Fruit fly (Drosophila melanogaster) whole organism, pupa: ENCODE results near the gene Fam92.

Source experiments
- CG10348 ChIP-seq: fragments of 200-800 bp; sonication (Bioruptor generic); IDR thresholded peaks from 2 replicates; pipeline ENCODE4 v1.3.6; 2022; ENCODE audit warnings: missing biosample characterization, missing genetic modification characterization
- CG12605 ChIP-seq: fragments of 200-800 bp; sonication (Bioruptor generic); IDR thresholded peaks from 2 replicates; pipeline ENCODE4 v1.3.6; 2022; ENCODE audit warnings: missing biosample characterization, missing genetic modification characterization
- CG13204 ChIP-seq: fragments of 200-800 bp; sonication (Bioruptor generic); optimal IDR thresholded peaks from 2 replicates; lab custom pipeline; 2018; ENCODE audit warnings: missing biosample characterization, mild to moderate bottlenecking, missing genetic modification characterization, moderate library complexity
- CG14655 ChIP-seq: fragments of 200-800 bp; sonication (Bioruptor generic); optimal IDR thresholded peaks from 3 replicates; lab custom pipeline; 2017; ENCODE audit warnings: mild to moderate bottlenecking, missing biosample characterization, missing genetic modification reagents, missing genetic modification characterization
- CG15710 ChIP-seq: fragments of 200-800 bp; sonication (Bioruptor generic); optimal IDR thresholded peaks from 2 replicates; lab custom pipeline; 2018; ENCODE audit warnings: missing biosample characterization, mild to moderate bottlenecking, missing genetic modification characterization, moderate library complexity
- CG17806 ChIP-seq: fragments of 200-800 bp; sonication (Bioruptor generic); optimal IDR thresholded peaks from 2 replicates; lab custom pipeline; 2018; ENCODE audit warnings: missing biosample characterization, mild to moderate bottlenecking, missing genetic modification characterization, moderate library complexity
- CG32121 ChIP-seq: fragments of 200-800 bp; sonication (Bioruptor generic); IDR thresholded peaks from 2 replicates; pipeline ENCODE4 v1.3.6; 2022; ENCODE audit warnings: missing biosample characterization, missing genetic modification characterization
- CG34367 ChIP-seq: fragments of 200-800 bp; sonication (Bioruptor generic); optimal IDR thresholded peaks from 2 replicates; lab custom pipeline; 2018; ENCODE audit warnings: missing biosample characterization, mild to moderate bottlenecking, missing genetic modification characterization
- CG4496 ChIP-seq: fragments of 200-800 bp; sonication (Bioruptor generic); IDR thresholded peaks from 3 replicates; pipeline ENCODE4 v1.3.6; 2022; ENCODE audit warnings: missing biosample characterization, missing genetic modification characterization
- CG8159 ChIP-seq: fragments of 200-800 bp; sonication (Bioruptor generic); optimal IDR thresholded peaks from 3 replicates; lab custom pipeline; 2018; ENCODE audit warnings: missing biosample characterization, mild to moderate bottlenecking, missing genetic modification characterization, moderate library complexity
- CG8301 ChIP-seq: fragments of 200-800 bp; sonication (Bioruptor generic); optimal IDR thresholded peaks from 2 replicates; lab custom pipeline; 2018; ENCODE audit warnings: missing biosample characterization, mild to moderate bottlenecking, missing genetic modification characterization
- CG9948 ChIP-seq: fragments of 200-800 bp; sonication (Bioruptor generic); optimal IDR thresholded peaks from 2 replicates; lab custom pipeline; 2018; ENCODE audit warnings: missing biosample characterization, mild to moderate bottlenecking, missing genetic modification characterization, moderate library complexity
- D1 ChIP-seq: fragments of 200-800 bp; sonication (Bioruptor generic); optimal IDR thresholded peaks from 2 replicates; lab custom pipeline; 2018; ENCODE audit warnings: missing biosample characterization, mild to moderate bottlenecking, missing genetic modification characterization, moderate library complexity
- EcR ChIP-seq: fragments of 200-800 bp; sonication (Bioruptor generic); optimal IDR thresholded peaks from 3 replicates; lab custom pipeline; 2019; ENCODE audit warnings: missing biosample characterization, missing genetic modification characterization, mild to moderate bottlenecking, moderate library complexity, missing genetic modification reagents
- Ets98B ChIP-seq: fragments of 200-800 bp; sonication (Bioruptor generic); IDR thresholded peaks from 2 replicates; pipeline ENCODE4 v1.3.6; 2022; ENCODE audit warnings: missing biosample characterization, missing genetic modification characterization
- Pif1A ChIP-seq: fragments of 200-800 bp; sonication (Bioruptor generic); optimal IDR thresholded peaks from 3 replicates; lab custom pipeline; 2016; ENCODE audit warnings: missing biosample characterization, missing genetic modification characterization
- Pif1B ChIP-seq: fragments of 200-800 bp; sonication (Bioruptor generic); optimal IDR thresholded peaks from 3 replicates; lab custom pipeline; 2016; ENCODE audit warnings: missing biosample characterization, missing genetic modification characterization
- Snoo ChIP-seq: fragments of 200-800 bp; sonication (Bioruptor generic); optimal IDR thresholded peaks from 3 replicates; lab custom pipeline; 2017; ENCODE audit warnings: missing biosample characterization, mild to moderate bottlenecking, missing genetic modification characterization, inconsistent platforms
- fd96Ca ChIP-seq: fragments of 200-800 bp; sonication (Bioruptor generic); IDR thresholded peaks from 3 replicates; pipeline ENCODE4 v1.3.6; 2022; ENCODE audit warnings: missing biosample characterization, missing genetic modification characterization
- gl ChIP-seq: fragments of 200-800 bp; sonication (Bioruptor generic); optimal IDR thresholded peaks from 2 replicates; lab custom pipeline; 2018; ENCODE audit warnings: missing biosample characterization, mild to moderate bottlenecking, missing genetic modification characterization
- rn ChIP-seq: fragments of 200-800 bp; sonication (Bioruptor generic); IDR thresholded peaks from 2 replicates; pipeline ENCODE4 v1.3.6; 2022; ENCODE audit warnings: missing biosample characterization, missing genetic modification characterization

The Fam92 gene

DNA sequence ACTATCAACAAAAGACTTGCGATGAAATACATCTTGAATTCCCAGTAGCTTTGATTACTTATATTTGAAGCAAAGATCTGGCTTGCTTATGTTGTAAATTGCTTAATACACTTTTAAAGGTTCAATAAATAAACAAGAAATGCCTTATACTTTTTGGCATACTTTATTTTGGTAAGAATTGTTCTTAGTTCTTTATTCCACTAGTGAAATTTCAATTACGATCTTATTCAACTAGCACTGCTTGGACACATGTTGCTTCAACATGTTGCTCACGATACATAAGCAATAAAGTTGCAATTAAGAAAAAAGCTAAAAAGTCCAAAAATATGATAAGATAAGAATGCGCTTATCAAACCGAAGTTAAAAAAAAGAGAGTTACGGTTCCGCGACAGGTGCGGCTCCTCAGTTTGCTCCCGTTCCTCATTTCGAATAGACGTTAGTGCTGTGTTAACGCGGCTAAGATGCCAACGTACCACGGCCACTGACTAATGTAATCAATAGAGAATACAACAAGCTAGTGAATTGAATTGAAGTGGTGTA lies 23.4 kb downstream of the Fam92 start, which contains the start of the genes CG5421 and Oatp33Eb:
TSS of gene CG5421 (minus strand) at position 51 of the 540 bp plus-strand sequence.
TSS of gene Oatp33Eb (plus strand) at position 403 of the 540 bp plus-strand sequence.
- TF ChIP-seq Ets98B (GFP tag; lab: Robert Waterston, UW) (no peak; the same call in 1 of the 2 replicates), CG10348 (GFP tag; lab: Robert Waterston, UW) (no peak), gl (tag; lab: Kevin White, UChicago) (no peak), Pif1B (GFP tag; lab: Kevin White, UChicago) (no peak), CG9948 (tag; lab: Kevin White, UChicago) (no peak), Pif1A (no peak), Snoo (tag; lab: Kevin White, UChicago) (no peak), CG32121 (GFP tag; lab: Robert Waterston, UW) (no peak), fd96Ca (no peak), CG34367 (no peak), CG12605 (GFP tag; lab: Robert Waterston, UW) (no peak), CG17806 (no peak), CG8159 (tag; lab: Kevin White, UChicago) (no peak), rn (GFP tag; lab: Robert Waterston, UW) (no peak), CG15710 (no peak), CG14655 (GFP tag; lab: Kevin White, UChicago) (no peak), CG4496 (GFP tag; lab: Robert Waterston, UW) (no peak)

DNA sequence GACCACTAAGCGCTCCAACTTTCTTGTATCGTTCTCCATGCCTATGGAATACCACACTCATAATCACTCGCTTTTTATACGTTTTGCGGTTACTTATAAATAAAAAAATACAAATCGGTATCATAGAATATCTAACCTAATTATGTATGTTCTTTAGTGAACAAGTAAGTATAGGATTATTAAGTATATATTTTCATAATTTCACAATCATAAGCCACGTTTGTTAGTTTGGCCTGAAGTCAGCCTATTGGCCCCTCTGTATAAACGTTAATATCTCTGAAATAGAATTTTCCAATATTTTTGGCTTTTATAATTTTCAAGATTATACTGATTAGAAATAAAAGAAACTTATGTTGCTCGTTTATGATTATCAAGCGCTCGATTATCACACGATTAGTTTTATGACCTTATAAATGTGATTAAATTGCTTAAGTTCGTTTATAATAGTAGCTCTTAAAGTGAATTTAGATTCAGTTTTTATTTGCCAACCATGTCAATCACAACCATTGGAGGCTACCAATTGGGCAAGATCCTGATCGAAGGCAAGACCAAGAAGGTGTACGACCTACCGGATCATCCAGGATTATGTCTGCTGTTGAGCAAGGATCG lies 28.6 kb downstream of the Fam92 start, which contains the start of gene CG5418:
TSS of gene CG5418 (minus strand) at position 51 of the 609 bp plus-strand sequence.
- no peak for TF ChIP-seq CG4496 (GFP tag; lab: Robert Waterston, UW)
- no peak for TF ChIP-seq CG8301
- TF ChIP-seq EcR: no peak
- TF ChIP-seq Pif1B (GFP tag; lab: Kevin White, UChicago): no peak
- TF ChIP-seq CG34367: no peak
- TF ChIP-seq CG9948 (tag; lab: Kevin White, UChicago): no peak
- TF ChIP-seq, all 21 proteins: peak for 0

DNA sequence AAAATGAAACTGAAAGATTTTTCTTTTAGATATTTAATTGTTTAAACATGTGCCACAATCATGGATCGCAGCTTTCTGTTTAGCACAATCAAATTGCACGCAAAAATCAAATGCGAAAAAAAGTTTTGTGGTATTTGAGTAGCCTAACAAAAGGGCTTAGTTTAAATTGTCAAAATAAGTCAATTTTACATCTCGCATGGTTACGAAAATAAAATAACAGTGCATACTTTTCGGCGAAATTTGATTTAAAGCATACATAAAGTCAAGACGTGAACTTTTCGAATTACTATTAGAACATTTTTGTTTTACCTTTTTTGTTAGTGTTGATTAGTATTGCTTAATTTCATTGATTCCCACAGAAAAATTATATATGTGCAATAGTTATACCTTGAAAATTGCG lies 30.3 kb downstream of the Fam92 start:
- TF ChIP-seq rn (GFP tag; lab: Robert Waterston, UW): no peak
- TF ChIP-seq CG8159 (tag; lab: Kevin White, UChicago): no peak
- 0 out of 2 replicates have a peak, but pooled peaks have one; percentile 15 for TF ChIP-seq CG32121 (GFP tag; lab: Robert Waterston, UW)
- TF ChIP-seq D1 (tag; lab: Kevin White, UChicago): peak; percentile 61

DNA sequence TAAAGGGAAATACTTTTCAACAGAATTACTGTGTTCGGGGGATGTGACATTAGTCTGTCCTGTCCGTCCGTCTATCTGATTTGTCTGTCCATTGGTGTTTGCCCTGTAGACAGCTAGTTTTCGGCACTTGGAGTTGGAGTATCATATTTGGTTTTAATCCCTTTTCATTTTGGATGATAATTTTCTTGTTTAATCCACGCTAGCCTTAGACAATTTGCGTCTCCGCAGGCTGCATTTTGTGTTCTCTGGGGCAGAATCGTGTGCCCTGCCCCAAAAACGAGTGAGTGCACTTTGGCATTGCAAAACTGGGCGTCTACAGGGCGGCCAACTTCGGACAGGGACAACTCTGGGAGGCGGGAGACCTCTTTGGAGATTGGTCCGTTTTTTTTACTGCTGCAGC lies 31.0 kb downstream of the Fam92 start:
- TF ChIP-seq CG34367: no peak
- no peak for TF ChIP-seq EcR
- TF ChIP-seq CG32121 (GFP tag; lab: Robert Waterston, UW): no peak
- no peak for TF ChIP-seq CG10348 (GFP tag; lab: Robert Waterston, UW)
- TF ChIP-seq Pif1B (GFP tag; lab: Kevin White, UChicago): no peak
- TF ChIP-seq CG9948 (tag; lab: Kevin White, UChicago): no peak
- no peak for TF ChIP-seq CG12605 (GFP tag; lab: Robert Waterston, UW)
- no peak for TF ChIP-seq CG8159 (tag; lab: Kevin White, UChicago)
- TF ChIP-seq CG17806: no peak
- no peak for TF ChIP-seq rn (GFP tag; lab: Robert Waterston, UW)
- TF ChIP-seq CG14655 (GFP tag; lab: Kevin White, UChicago): no peak
- TF ChIP-seq Ets98B (GFP tag; lab: Robert Waterston, UW): no peak
- no peak for TF ChIP-seq CG15710
- no peak for TF ChIP-seq Pif1A
- TF ChIP-seq D1 (tag; lab: Kevin White, UChicago): no peak

DNA sequence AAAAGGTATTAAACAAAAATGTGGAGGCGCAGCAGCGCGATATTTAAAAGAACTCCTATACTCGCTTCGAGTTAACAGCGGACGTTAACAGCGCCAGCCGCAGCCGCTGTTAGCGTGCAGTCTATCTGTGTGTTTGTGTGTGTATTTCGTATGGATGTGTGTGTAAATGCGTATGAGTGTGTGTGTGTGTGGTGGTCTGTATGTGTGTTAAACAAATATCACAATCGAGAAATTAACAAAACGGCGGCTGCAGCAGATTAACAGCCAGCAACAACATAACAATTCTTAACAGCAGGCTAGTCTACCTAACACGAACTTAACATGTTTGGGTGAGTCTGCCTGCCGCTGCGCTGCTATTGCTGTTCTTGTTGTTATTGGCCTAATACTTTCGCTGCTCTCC lies 32.5 kb downstream of the Fam92 start:
- TF ChIP-seq Snoo (tag; lab: Kevin White, UChicago): no peak
- no peak for TF ChIP-seq CG32121 (GFP tag; lab: Robert Waterston, UW)
- TF ChIP-seq CG14655 (GFP tag; lab: Kevin White, UChicago): no peak
- TF ChIP-seq CG10348 (GFP tag; lab: Robert Waterston, UW): no peak
- TF ChIP-seq rn (GFP tag; lab: Robert Waterston, UW): no peak
- TF ChIP-seq Pif1B (GFP tag; lab: Kevin White, UChicago): no peak
- TF ChIP-seq Ets98B (GFP tag; lab: Robert Waterston, UW): no peak
- no peak for TF ChIP-seq EcR
- no peak for TF ChIP-seq CG15710
- TF ChIP-seq CG8301: no peak
- TF ChIP-seq gl (tag; lab: Kevin White, UChicago): no peak
- no peak for TF ChIP-seq CG34367
- TF ChIP-seq CG4496 (GFP tag; lab: Robert Waterston, UW): no peak
- TF ChIP-seq Pif1A: no peak
- no peak for TF ChIP-seq CG13204 (GFP tag; lab: Kevin White, UChicago)
- TF ChIP-seq D1 (tag; lab: Kevin White, UChicago): no peak
- TF ChIP-seq CG9948 (tag; lab: Kevin White, UChicago): no peak
- no peak for TF ChIP-seq CG17806
- TF ChIP-seq CG12605 (GFP tag; lab: Robert Waterston, UW): no peak

DNA sequence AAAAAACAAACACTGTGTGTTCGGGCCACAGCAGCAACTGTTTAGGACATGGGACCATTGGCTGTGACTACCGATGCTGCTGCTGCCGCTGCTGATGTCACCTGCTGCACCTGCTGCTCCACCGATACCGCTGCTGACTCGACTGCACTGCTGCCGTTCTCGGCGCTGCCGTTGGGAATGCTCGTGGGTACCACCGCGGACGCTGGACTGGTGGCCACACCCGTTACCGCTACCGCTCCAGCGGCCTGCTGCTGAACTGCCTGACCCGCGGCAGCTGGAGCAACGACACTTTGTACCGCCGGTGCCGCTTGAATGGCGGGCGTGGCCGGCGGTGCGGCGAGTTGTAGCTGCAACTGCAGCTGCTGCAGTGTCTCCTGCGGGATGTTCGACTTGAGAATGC lies 33.0 kb downstream of the Fam92 start:
- TF ChIP-seq CG13204 (GFP tag; lab: Kevin White, UChicago): peak; percentile 3
- no peak for TF ChIP-seq fd96Ca
